Worm (Caenorhabditis elegans): Measurements from ENCODE around the gene apm-3.
A peak's percentile ranks its signal among the peaks of the same experiment; 100 is the strongest.

The apm-3 gene

ce11 chrX:912564-912963, 42.2 kb upstream of the apm-3 start:
- TF ChIP-seq R02D3.7 (tag; optimal IDR thresholded peaks at IDR 0.05) (no peak), nhr-11 (tag; optimal IDR thresholded peaks at IDR 0.05) (no peak), unc-62 (GFP tag; optimal IDR thresholded peaks at IDR 0.05) (no peak), elt-3 (tag; optimal IDR thresholded peaks at IDR 0.05) (no peak), lin-15B (tag; optimal IDR thresholded peaks at IDR 0.05) (no peak), nhr-25 (tag; optimal IDR thresholded peaks at IDR 0.05) (no peak)

- no peak for TF ChIP-seq nfya-1 (tag; optimal IDR thresholded peaks at IDR 0.05; ENCODE audit: insufficient read depth)
- no peak for TF ChIP-seq ceh-28 (tag; optimal IDR thresholded peaks at IDR 0.05)
- no peak for TF ChIP-seq elt-1 (tag; optimal IDR thresholded peaks at IDR 0.05)
- TF ChIP-seq ztf-11 (tag; optimal IDR thresholded peaks at IDR 0.05): no peak
- TF ChIP-seq zag-1 (tag; optimal IDR thresholded peaks at IDR 0.05): no peak
- TF ChIP-seq tbx-2 (tag; optimal IDR thresholded peaks at IDR 0.05): no peak
- TF ChIP-seq ceh-9 (tag; optimal IDR thresholded peaks at IDR 0.05): no peak
- TF ChIP-seq nhr-77 (tag; optimal IDR thresholded peaks at IDR 0.05): no peak
- no peak for TF ChIP-seq snpc-4 (tag; optimal IDR thresholded peaks at IDR 0.05)
- TF ChIP-seq jun-1 (tag; optimal IDR thresholded peaks at IDR 0.05): no peak
- no peak for TF ChIP-seq lsy-12 (tag; optimal IDR thresholded peaks at IDR 0.05)
- no peak for TF ChIP-seq nhr-23 (tag; optimal IDR thresholded peaks at IDR 0.05)
- TF ChIP-seq sea-2 (GFP tag; optimal IDR thresholded peaks at IDR 0.05): no peak
- TF ChIP-seq skn-1 (tag; optimal IDR thresholded peaks at IDR 0.05): no peak
- no peak for TF ChIP-seq fkh-2 (tag; optimal IDR thresholded peaks at IDR 0.05)
- no peak for TF ChIP-seq ceh-16 (tag; optimal IDR thresholded peaks at IDR 0.05)
- no peak for TF ChIP-seq lin-39 (tag; optimal IDR thresholded peaks at IDR 0.05)
- TF ChIP-seq nhr-12 (tag; optimal IDR thresholded peaks at IDR 0.05): no peak
Observed at ce11 chrX:912990-913389, 41.8 kb upstream of the apm-3 start, which contains the start of gene F35H12.6. F35H12.6 (plus strand) TSS chrX:913290.

- TF ChIP-seq daf-12 (tag; optimal IDR thresholded peaks at IDR 0.05) (no peak), nhr-76 (tag; optimal IDR thresholded peaks at IDR 0.05) (no peak), ceh-82 (tag; optimal IDR thresholded peaks at IDR 0.05) (no peak), skn-1 (tag; optimal IDR thresholded peaks at IDR 0.05) (peak; percentile 48), hmg-11 (tag; optimal IDR thresholded peaks at IDR 0.05) (peak; percentile 17), fkh-2 (tag; optimal IDR thresholded peaks at IDR 0.05) (no peak), nfya-1 (tag; optimal IDR thresholded peaks at IDR 0.05; ENCODE audit: insufficient read depth) (peak; percentile 34), lsy-12 (tag; optimal IDR thresholded peaks at IDR 0.05) (no peak)
Observed at ce11 chrX:915510-915909, 39.3 kb upstream of the apm-3 start, which contains the start of gene sel-12. sel-12 (plus strand) TSS chrX:915867.

ce11 chrX:918097-918496, 36.7 kb upstream of the apm-3 start, which contains the start of gene F35H12.5:
F35H12.5 (plus strand) TSS chrX:918397.
- no peak for TF ChIP-seq lin-15B (tag; optimal IDR thresholded peaks at IDR 0.05)
- no peak for TF ChIP-seq unc-39 (tag; optimal IDR thresholded peaks at IDR 0.05)
- no peak for TF ChIP-seq unc-62 (GFP tag; optimal IDR thresholded peaks at IDR 0.05)
- TF ChIP-seq nhr-67 (tag; optimal IDR thresholded peaks at IDR 0.05): no peak
- no peak for TF ChIP-seq skn-1 (tag; optimal IDR thresholded peaks at IDR 0.05)
- no peak for TF ChIP-seq aly-2 (tag; optimal IDR thresholded peaks at IDR 0.05)
- TF ChIP-seq nhr-77 (tag; optimal IDR thresholded peaks at IDR 0.05): no peak
- TF ChIP-seq R02D3.7 (tag; optimal IDR thresholded peaks at IDR 0.05): no peak

ce11 chrX:924495-925008, 30.2 kb upstream of the apm-3 start, which contains the start of the genes pifk-1 and tbc-11:
pifk-1 (minus strand) TSS chrX:924511.
tbc-11 (plus strand) TSS chrX:924958.
- no peak for TF ChIP-seq ztf-4 (tag; optimal IDR thresholded peaks at IDR 0.05)
- TF ChIP-seq nhr-67 (tag; optimal IDR thresholded peaks at IDR 0.05): no peak
- TF ChIP-seq ceh-28 (tag; optimal IDR thresholded peaks at IDR 0.05): no peak
- no peak for TF ChIP-seq lsy-12 (tag; optimal IDR thresholded peaks at IDR 0.05)
- TF ChIP-seq aly-2 (tag; optimal IDR thresholded peaks at IDR 0.05): no peak
- TF ChIP-seq R02D3.7 (tag; optimal IDR thresholded peaks at IDR 0.05): no peak
- TF ChIP-seq sea-2 (GFP tag; optimal IDR thresholded peaks at IDR 0.05): no peak
- TF ChIP-seq lin-39 (tag; optimal IDR thresholded peaks at IDR 0.05): peak; percentile 41
- peak; percentile 21 for TF ChIP-seq ama-1 (optimal IDR thresholded peaks at IDR 0.05)
- peak; percentile 62 for TF ChIP-seq nhr-23 (tag; optimal IDR thresholded peaks at IDR 0.05)
- TF ChIP-seq nhr-77 (tag; optimal IDR thresholded peaks at IDR 0.05): no peak
- no peak for TF ChIP-seq daf-12 (tag; optimal IDR thresholded peaks at IDR 0.05)
- no peak for TF ChIP-seq ceh-82 (tag; optimal IDR thresholded peaks at IDR 0.05)
- peak; percentile 64 for TF ChIP-seq snpc-4 (tag; optimal IDR thresholded peaks at IDR 0.05)
- TF ChIP-seq nhr-12 (tag; optimal IDR thresholded peaks at IDR 0.05): no peak
- no peak for TF ChIP-seq unc-62 (GFP tag; optimal IDR thresholded peaks at IDR 0.05)
- TF ChIP-seq nhr-28 (tag; optimal IDR thresholded peaks at IDR 0.05): no peak
- TF ChIP-seq skn-1 (tag; optimal IDR thresholded peaks at IDR 0.05): peak; percentile 66
- TF ChIP-seq fkh-2 (tag; optimal IDR thresholded peaks at IDR 0.05): no peak
- peak; percentile 66 for TF ChIP-seq lin-15B (tag; optimal IDR thresholded peaks at IDR 0.05)
- no peak for TF ChIP-seq tbx-2 (tag; optimal IDR thresholded peaks at IDR 0.05)
- no peak for TF ChIP-seq nhr-11 (tag; optimal IDR thresholded peaks at IDR 0.05)
- TF ChIP-seq ZK546.5 (tag; optimal IDR thresholded peaks at IDR 0.05): no peak
- peak; percentile 0 for TF ChIP-seq jun-1 (tag; optimal IDR thresholded peaks at IDR 0.05)
- TF ChIP-seq nfya-1 (tag; optimal IDR thresholded peaks at IDR 0.05; ENCODE audit: insufficient read depth): peak; percentile 63
- no peak for TF ChIP-seq nhr-76 (tag; optimal IDR thresholded peaks at IDR 0.05)
- TF ChIP-seq elt-3 (tag; optimal IDR thresholded peaks at IDR 0.05): no peak
- TF ChIP-seq elt-1 (tag; optimal IDR thresholded peaks at IDR 0.05): no peak
- TF ChIP-seq mml-1 (tag; optimal IDR thresholded peaks at IDR 0.05): no peak
- TF ChIP-seq elt-2 (tag; optimal IDR thresholded peaks at IDR 0.05): peak; percentile 50
- TF ChIP-seq fkh-10 (GFP tag; optimal IDR thresholded peaks at IDR 0.05): no peak
- peak; percentile 95 for TF ChIP-seq pha-4 (tag; optimal IDR thresholded peaks at IDR 0.05)
- peak; percentile 42 for TF ChIP-seq hmg-11 (tag; optimal IDR thresholded peaks at IDR 0.05)
- TF ChIP-seq ceh-16 (tag; optimal IDR thresholded peaks at IDR 0.05): no peak
- TF ChIP-seq ztf-11 (tag; optimal IDR thresholded peaks at IDR 0.05): no peak
- no peak for TF ChIP-seq egl-27 (tag; optimal IDR thresholded peaks at IDR 0.05)
- TF ChIP-seq unc-39 (tag; optimal IDR thresholded peaks at IDR 0.05): no peak

Measured in whole organism, L3 larva.